Worm (Caenorhabditis elegans) whole organism, midembryonic: ENCODE results near the gene lpr-6.

Experiments
- T22C8.4 ChIP-seq: fragments of 200-800 bp; sonication (Bioruptor generic); IDR thresholded peaks from 2 replicates; pipeline ENCODE4 v1.3.6; 2022; ENCODE audit warnings: missing genetic modification characterization, missing compliant biosample characterization
- cog-1 ChIP-seq: sonication (generic microtip); optimal IDR thresholded peaks from 2 replicates; lab custom pipeline; 2016; ENCODE audit warnings: missing genetic modification characterization, missing compliant biosample characterization
- flt-1 ChIP-seq: fragments of 200-800 bp; sonication (Bioruptor generic); IDR thresholded peaks from 2 replicates; pipeline ENCODE4 v1.3.6; 2022; ENCODE audit warnings: missing genetic modification characterization, missing compliant biosample characterization
- klf-2 ChIP-seq: fragments of 200-800 bp; sonication (Bioruptor generic); conservative IDR thresholded peaks from 2 replicates; pipeline ENCODE4 v1.3.6; 2022; ENCODE audit warnings: missing genetic modification reagents, missing genetic modification characterization, missing compliant biosample characterization
- med-1 ChIP-seq: sonication (generic microtip); optimal IDR thresholded peaks from 2 replicates; lab custom pipeline; 2017; ENCODE audit warnings: missing genetic modification characterization, mild to moderate bottlenecking, missing compliant biosample characterization, antibody characterized with exemption, missing genetic modification reagents; ENCODE audit not compliant: insufficient read depth
- ref-1 ChIP-seq: fragments of 200-800 bp; sonication (Bioruptor generic); conservative IDR thresholded peaks from 2 replicates; pipeline ENCODE4 v1.3.6; 2022; ENCODE audit warnings: missing genetic modification reagents, missing genetic modification characterization, missing compliant biosample characterization
- tab-1 ChIP-seq: fragments of 200-800 bp; sonication (Bioruptor generic); IDR thresholded peaks from 2 replicates; pipeline ENCODE4 v1.3.6; 2022; ENCODE audit warnings: missing genetic modification characterization, missing compliant biosample characterization
- ztf-23 ChIP-seq: fragments of 200-800 bp; sonication (Bioruptor generic); IDR thresholded peaks from 2 replicates; pipeline ENCODE4 v1.3.6; 2022; ENCODE audit warnings: missing genetic modification reagents, missing genetic modification characterization, missing compliant biosample characterization
- ztf-29 ChIP-seq: fragments of 200-800 bp; sonication (Bioruptor generic); IDR thresholded peaks from 2 replicates; pipeline ENCODE4 v1.3.6; 2022; ENCODE audit warnings: missing genetic modification reagents, missing genetic modification characterization, missing compliant biosample characterization

Gene lpr-6

ce11 chrX:11050335-11050734 lies 9.5 kb upstream of the lpr-6 start:
- no peak for TF ChIP-seq flt-1 (GFP tag; lab: Robert Waterston, UW)
- no peak for TF ChIP-seq cog-1 (tag; lab: Kevin White, UChicago)
- no peak for TF ChIP-seq med-1
- TF ChIP-seq ztf-23 (GFP tag; lab: Robert Waterston, UW), result no peak

- no peak for TF ChIP-seq cog-1 (tag; lab: Kevin White, UChicago)
Measured at ce11 chrX:11053615-11054014, 6.2 kb upstream of the lpr-6 start, which contains the start of gene C09F12.2. Gene C09F12.2 (plus strand): TSS chrX:11053915.

ce11 chrX:11057028-11057427 lies 2.8 kb upstream of the lpr-6 start, which contains the start of gene lpr-3:
Gene lpr-3 (plus strand): TSS chrX:11057401.
- TF ChIP-seq ztf-29 (GFP tag; lab: Robert Waterston, UW) (no peak), med-1 (no peak), flt-1 (GFP tag; lab: Robert Waterston, UW) (no peak), tab-1 (no peak), cog-1 (tag; lab: Kevin White, UChicago) (no peak), ztf-23 (GFP tag; lab: Robert Waterston, UW) (no peak), ref-1 (GFP tag; lab: Robert Waterston, UW) (no peak), T22C8.4 (GFP tag; lab: Robert Waterston, UW) (no peak), klf-2 (GFP tag; lab: Robert Waterston, UW) (no peak)

ce11 chrX:11060940-11061339 lies 1.1 kb downstream of the lpr-6 start:
- no peak for TF ChIP-seq ztf-29 (GFP tag; lab: Robert Waterston, UW)
- no peak for TF ChIP-seq tab-1
- TF ChIP-seq cog-1 (tag; lab: Kevin White, UChicago), result no peak
- TF ChIP-seq flt-1 (GFP tag; lab: Robert Waterston, UW), result no peak
- TF ChIP-seq ztf-23 (GFP tag; lab: Robert Waterston, UW), result no peak
- TF ChIP-seq T22C8.4 (GFP tag; lab: Robert Waterston, UW), result no peak
- TF ChIP-seq ref-1 (GFP tag; lab: Robert Waterston, UW), result no peak
- TF ChIP-seq klf-2 (GFP tag; lab: Robert Waterston, UW), result no peak
- no peak for TF ChIP-seq med-1

ce11 chrX:11061904-11062303 lies 2.1 kb downstream of the lpr-6 start, which contains the start of gene lpr-5:
Gene lpr-5 (plus strand): TSS chrX:11062123.
- TF ChIP-seq ztf-29 (GFP tag; lab: Robert Waterston, UW) (no peak), tab-1 (no peak), cog-1 (tag; lab: Kevin White, UChicago) (no peak), ztf-23 (GFP tag; lab: Robert Waterston, UW) (no peak), klf-2 (GFP tag; lab: Robert Waterston, UW) (no peak), T22C8.4 (GFP tag; lab: Robert Waterston, UW) (no peak), med-1 (no peak), flt-1 (GFP tag; lab: Robert Waterston, UW) (no peak), ref-1 (GFP tag; lab: Robert Waterston, UW) (no peak)

- TF ChIP-seq ztf-23 (GFP tag; lab: Robert Waterston, UW) (no peak), med-1 (no peak), klf-2 (GFP tag; lab: Robert Waterston, UW) (no peak), ref-1 (GFP tag; lab: Robert Waterston, UW) (no peak), flt-1 (GFP tag; lab: Robert Waterston, UW) (no peak), tab-1 (no peak)
Measured at ce11 chrX:11064799-11065198, 5.0 kb downstream of the lpr-6 start, which contains the start of gene lpr-4. Gene lpr-4 (plus strand): TSS chrX:11065126.

- TF ChIP-seq klf-2 (GFP tag; lab: Robert Waterston, UW), result no peak
- no peak for TF ChIP-seq cog-1 (tag; lab: Kevin White, UChicago)
- no peak for TF ChIP-seq tab-1
- TF ChIP-seq ref-1 (GFP tag; lab: Robert Waterston, UW), result no peak
- TF ChIP-seq ztf-29 (GFP tag; lab: Robert Waterston, UW), result no peak
- no peak for TF ChIP-seq flt-1 (GFP tag; lab: Robert Waterston, UW)
- no peak for TF ChIP-seq T22C8.4 (GFP tag; lab: Robert Waterston, UW)
- no peak for TF ChIP-seq ztf-23 (GFP tag; lab: Robert Waterston, UW)
- TF ChIP-seq med-1, result no peak
Measured at ce11 chrX:11067256-11067655, 7.5 kb downstream of the lpr-6 start.

ce11 chrX:11068334-11068733 lies 8.5 kb downstream of the lpr-6 start, which contains the start of gene apt-9:
Gene apt-9 (plus strand): TSS chrX:11068527.
- no peak for TF ChIP-seq cog-1 (tag; lab: Kevin White, UChicago)
- no peak for TF ChIP-seq klf-2 (GFP tag; lab: Robert Waterston, UW)
- TF ChIP-seq tab-1, result no peak
- TF ChIP-seq med-1, result no peak
- TF ChIP-seq ztf-23 (GFP tag; lab: Robert Waterston, UW), result no peak
- no peak for TF ChIP-seq ztf-29 (GFP tag; lab: Robert Waterston, UW)
- no peak for TF ChIP-seq flt-1 (GFP tag; lab: Robert Waterston, UW)
- no peak for TF ChIP-seq ref-1 (GFP tag; lab: Robert Waterston, UW)
- no peak for TF ChIP-seq T22C8.4 (GFP tag; lab: Robert Waterston, UW)

- TF ChIP-seq cog-1 (tag; lab: Kevin White, UChicago), result no peak
- TF ChIP-seq ztf-23 (GFP tag; lab: Robert Waterston, UW), result 0 out of 2 replicates have a peak, but pooled peaks have one; percentile 51
- no peak for TF ChIP-seq med-1
- no peak; the same call in 1 of the 2 replicates for TF ChIP-seq flt-1 (GFP tag; lab: Robert Waterston, UW)
Measured at ce11 chrX:11072701-11073100, 12.9 kb downstream of the lpr-6 start.

ce11 chrX:11073358-11073757 lies 13.6 kb downstream of the lpr-6 start, which contains the start of gene W04G3.5:
Gene W04G3.5 (plus strand): TSS chrX:11073658.
- TF ChIP-seq T22C8.4 (GFP tag; lab: Robert Waterston, UW), result no peak
- no peak for TF ChIP-seq klf-2 (GFP tag; lab: Robert Waterston, UW)
- no peak for TF ChIP-seq med-1
- no peak for TF ChIP-seq tab-1
- TF ChIP-seq cog-1 (tag; lab: Kevin White, UChicago), result no peak
- TF ChIP-seq ref-1 (GFP tag; lab: Robert Waterston, UW), result no peak
- no peak for TF ChIP-seq ztf-29 (GFP tag; lab: Robert Waterston, UW)
- TF ChIP-seq ztf-23 (GFP tag; lab: Robert Waterston, UW), result no peak
- no peak for TF ChIP-seq flt-1 (GFP tag; lab: Robert Waterston, UW)
